Fruit fly (Drosophila melanogaster) whole organism, embryonic: Measurements from ENCODE around the gene Pfdn2.

Source experiments
- Ada2b ChIP-seq: fragments of 200-800 bp; sonication (Bioruptor generic); IDR thresholded peaks from 2 replicates; pipeline ENCODE4 v1.3.6; 2022; ENCODE audit warnings: missing biosample characterization, missing genetic modification characterization
- C15 ChIP-seq: fragments of 200-800 bp; sonication (Bioruptor generic); IDR thresholded peaks from 3 replicates; pipeline ENCODE4 v1.3.6; 2022; ENCODE audit warnings: missing biosample characterization, missing genetic modification characterization
- CG10147 ChIP-seq: fragments of 200-800 bp; sonication (Bioruptor generic); optimal IDR thresholded peaks from 2 replicates; lab custom pipeline; 2019; ENCODE audit warnings: missing biosample characterization, mild to moderate bottlenecking, missing genetic modification characterization, moderate library complexity
- CG10274 ChIP-seq: fragments of 200-800 bp; sonication (Bioruptor generic); optimal IDR thresholded peaks from 3 replicates; lab custom pipeline; 2017; ENCODE audit warnings: missing biosample characterization, mild to moderate bottlenecking, missing genetic modification characterization
- CG11398 ChIP-seq: fragments of 200-800 bp; sonication (Bioruptor generic); optimal IDR thresholded peaks from 2 replicates; lab custom pipeline; 2016; ENCODE audit warnings: missing biosample characterization, missing genetic modification characterization
- CG1233 ChIP-seq: fragments of 200-800 bp; sonication (Bioruptor generic); optimal IDR thresholded peaks from 4 replicates; lab custom pipeline; 2018; ENCODE audit warnings: missing biosample characterization, mild to moderate bottlenecking, missing genetic modification characterization
- CG14014 ChIP-seq: fragments of 200-800 bp; sonication (Bioruptor generic); IDR thresholded peaks from 2 replicates; pipeline ENCODE4 v1.3.6; 2022; ENCODE audit warnings: missing biosample characterization, missing genetic modification characterization
- CG14667 ChIP-seq: fragments of 200-800 bp; sonication (Bioruptor generic); IDR thresholded peaks from 2 replicates; pipeline ENCODE4 v1.3.6; 2022; ENCODE audit warnings: missing biosample characterization, missing genetic modification characterization
- CG16813 ChIP-seq: fragments of 200-800 bp; sonication (Bioruptor generic); IDR thresholded peaks from 3 replicates; pipeline ENCODE4 v1.3.6; 2022; ENCODE audit warnings: missing biosample characterization, missing genetic modification characterization; ENCODE audit not compliant: partially characterized antibody
- CG2712 ChIP-seq: fragments of 200-800 bp; optimal IDR thresholded peaks from 3 replicates; lab custom pipeline; 2019; ENCODE audit warnings: missing biosample characterization, mild to moderate bottlenecking, missing genetic modification characterization, moderate library complexity
- CG34376 ChIP-seq: fragments of 200-800 bp; sonication (Bioruptor generic); optimal IDR thresholded peaks from 2 replicates; lab custom pipeline; 2018; ENCODE audit warnings: missing biosample characterization, mild to moderate bottlenecking, missing genetic modification characterization
- CG4707 ChIP-seq: fragments of 200-800 bp; sonication (Bioruptor generic); optimal IDR thresholded peaks from 2 replicates; lab custom pipeline; 2018; ENCODE audit warnings: missing biosample characterization, mild to moderate bottlenecking, missing genetic modification characterization, moderate library complexity
- CG7357 ChIP-seq: fragments of 200-800 bp; sonication (Bioruptor generic); IDR thresholded peaks from 3 replicates; pipeline ENCODE4 v1.3.6; 2022; ENCODE audit warnings: missing biosample characterization, missing genetic modification characterization
- Dip3 ChIP-seq: fragments of 200-800 bp; sonication (Bioruptor generic); optimal IDR thresholded peaks from 3 replicates; lab custom pipeline; 2016; ENCODE audit warnings: missing biosample characterization, missing genetic modification characterization
- Drgx ChIP-seq: fragments of 200-800 bp; sonication (Bioruptor generic); IDR thresholded peaks from 2 replicates; pipeline ENCODE4 v1.3.6; 2022; ENCODE audit warnings: missing biosample characterization, missing genetic modification characterization
- Elba2 ChIP-seq: fragments of 200-800 bp; sonication (Bioruptor generic); optimal IDR thresholded peaks from 3 replicates; lab custom pipeline; 2016; ENCODE audit warnings: missing biosample characterization, missing genetic modification characterization
- H2.0 ChIP-seq: fragments of 200-800 bp; sonication (Bioruptor generic); IDR thresholded peaks from 2 replicates; pipeline ENCODE4 v1.3.6; 2022; ENCODE audit warnings: missing biosample characterization, missing genetic modification characterization
- Hand ChIP-seq: fragments of 200-800 bp; sonication (Bioruptor generic); optimal IDR thresholded peaks from 2 replicates; lab custom pipeline; 2017; ENCODE audit warnings: mild to moderate bottlenecking, missing biosample characterization, missing genetic modification reagents, missing genetic modification characterization
- Jarid2 ChIP-seq: fragments of 200-800 bp; sonication (Bioruptor generic); optimal IDR thresholded peaks from 3 replicates; lab custom pipeline; 2017; ENCODE audit warnings: mild to moderate bottlenecking, missing biosample characterization, missing genetic modification reagents, missing genetic modification characterization
- Rfx ChIP-seq: fragments of 200-800 bp; sonication (Bioruptor generic); IDR thresholded peaks from 2 replicates; pipeline ENCODE4 v1.3.6; 2022; ENCODE audit warnings: missing biosample characterization, missing genetic modification characterization
- Rx ChIP-seq: fragments of 200-800 bp; sonication (Bioruptor generic); IDR thresholded peaks from 2 replicates; pipeline ENCODE4 v1.3.6; 2022; ENCODE audit warnings: missing biosample characterization, missing genetic modification characterization
- ab ChIP-seq: fragments of 200-800 bp; sonication (Bioruptor generic); optimal IDR thresholded peaks from 2 replicates; lab custom pipeline; 2016; ENCODE audit warnings: missing biosample characterization, missing genetic modification characterization
- bab2 ChIP-seq: fragments of 200-800 bp; sonication (Bioruptor generic); optimal IDR thresholded peaks from 2 replicates; lab custom pipeline; 2016; ENCODE audit warnings: missing biosample characterization, missing genetic modification characterization
- chif ChIP-seq, 2 experiments: fragments of 200-800 bp; sonication (Bioruptor generic); optimal IDR thresholded peaks; 3 replicates each; lab custom pipeline; 2016; ENCODE audit warnings: missing biosample characterization in 2 of 2, missing genetic modification characterization in 2 of 2
- ewg ChIP-seq: fragments of 200-800 bp; sonication (Bioruptor generic); optimal IDR thresholded peaks from 3 replicates; lab custom pipeline; 2017; ENCODE audit warnings: mild to moderate bottlenecking, missing biosample characterization, missing genetic modification reagents, missing genetic modification characterization
- gfzf ChIP-seq: fragments of 200-800 bp; sonication (Bioruptor generic); optimal IDR thresholded peaks from 2 replicates; lab custom pipeline; 2016; ENCODE audit warnings: missing biosample characterization, mild to moderate bottlenecking, missing genetic modification characterization, moderate library complexity
- grn ChIP-seq: fragments of 200-800 bp; sonication (Bioruptor generic); optimal IDR thresholded peaks from 3 replicates; lab custom pipeline; 2017; ENCODE audit warnings: missing biosample characterization, missing genetic modification characterization
- gsb ChIP-seq: fragments of 200-800 bp; sonication (Bioruptor generic); IDR thresholded peaks from 2 replicates; pipeline ENCODE4 v1.3.6; 2022; ENCODE audit warnings: missing biosample characterization, missing genetic modification characterization
- hbn ChIP-seq: fragments of 200-800 bp; sonication (Bioruptor generic); IDR thresholded peaks from 2 replicates; pipeline ENCODE4 v1.3.6; 2022; ENCODE audit warnings: missing biosample characterization, missing genetic modification characterization; ENCODE audit not compliant: partially characterized antibody
- nerfin-2 ChIP-seq: fragments of 200-800 bp; sonication (Bioruptor generic); IDR thresholded peaks from 2 replicates; pipeline ENCODE4 v1.3.6; 2022; ENCODE audit warnings: missing biosample characterization, missing genetic modification characterization; ENCODE audit not compliant: partially characterized antibody
- pb ChIP-seq: fragments of 200-800 bp; sonication (Bioruptor generic); optimal IDR thresholded peaks from 3 replicates; lab custom pipeline; 2016; ENCODE audit warnings: missing biosample characterization, missing genetic modification characterization
- schlank ChIP-seq: fragments of 200-800 bp; sonication (Bioruptor generic); optimal IDR thresholded peaks from 2 replicates; lab custom pipeline; 2018; ENCODE audit warnings: missing biosample characterization, mild to moderate bottlenecking, missing genetic modification characterization
- sima ChIP-seq: fragments of 200-800 bp; sonication (Bioruptor generic); optimal IDR thresholded peaks from 2 replicates; lab custom pipeline; 2016; ENCODE audit warnings: missing biosample characterization, missing genetic modification characterization
- stwl ChIP-seq: fragments of 200-800 bp; sonication (Bioruptor generic); optimal IDR thresholded peaks from 3 replicates; lab custom pipeline; 2018; ENCODE audit warnings: missing biosample characterization, mild to moderate bottlenecking, missing genetic modification characterization, moderate library complexity
- tap ChIP-seq: fragments of 200-800 bp; optimal IDR thresholded peaks from 3 replicates; lab custom pipeline; 2019; ENCODE audit warnings: missing biosample characterization, mild to moderate bottlenecking, missing genetic modification characterization, moderate library complexity
- tio ChIP-seq: fragments of 200-800 bp; sonication (Bioruptor generic); optimal IDR thresholded peaks from 2 replicates; lab custom pipeline; 2017; ENCODE audit warnings: missing biosample characterization, missing genetic modification characterization, inconsistent platforms
- tll ChIP-seq, 2 experiments: fragments of 200-800 bp in 1 of 2; fragments of >200 bp in 1 of 2; sonication (Bioruptor generic) in 1 of 2; optimal IDR thresholded peaks; 2 replicates each; lab custom pipeline; 2017 to 2019; ENCODE audit warnings: missing biosample characterization in 2 of 2, missing genetic modification characterization in 2 of 2, mild to moderate bottlenecking in 1 of 2, moderate library complexity in 1 of 2
- tup ChIP-seq: fragments of 200-800 bp; sonication (Bioruptor generic); optimal IDR thresholded peaks from 2 replicates; lab custom pipeline; 2016; ENCODE audit warnings: missing biosample characterization, mild to moderate bottlenecking, missing genetic modification characterization, moderate library complexity

Pfdn2 gene

DNA sequence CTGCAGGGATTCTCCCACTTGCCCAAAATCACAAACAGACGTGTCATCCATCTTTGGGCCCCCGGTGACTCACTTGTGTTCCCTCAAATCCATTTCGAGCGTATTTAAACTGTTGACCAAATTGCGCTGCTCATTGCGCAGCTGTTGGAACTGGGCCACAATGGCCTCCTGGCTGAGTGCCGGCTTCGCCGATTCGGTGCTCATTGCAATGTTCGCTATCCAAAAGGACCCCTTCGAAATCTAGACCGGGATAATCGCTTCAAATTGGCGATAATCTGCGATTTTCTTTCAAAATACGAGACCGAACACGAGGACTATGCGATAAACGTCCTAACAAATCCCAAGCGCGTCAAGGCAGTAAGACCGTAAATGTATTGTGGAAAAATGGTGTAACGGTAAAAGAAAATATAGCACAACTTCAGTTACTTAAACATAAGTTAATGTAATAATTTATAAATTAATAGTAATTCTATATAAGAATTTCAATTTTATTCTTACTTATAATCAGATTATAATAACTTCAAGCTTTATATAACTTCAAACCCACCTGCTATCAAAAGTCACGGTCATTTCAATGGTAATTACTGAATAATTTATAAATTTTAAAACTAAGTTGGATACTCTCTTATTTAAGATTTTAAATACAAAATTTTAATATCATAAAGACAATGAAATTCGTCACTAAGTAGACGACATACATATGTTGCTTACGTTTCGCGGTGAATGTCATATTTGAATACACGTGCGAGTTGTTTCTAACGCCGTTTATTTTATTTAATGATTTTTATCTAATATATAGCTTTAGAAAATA lies at the start of gene Pfdn2, which contains the start of gene Noc1 (continued):
- TF ChIP-seq Rfx (peak; percentile 70), gfzf (peak; percentile 69), nerfin-2 (GFP tag; lab: Robert Waterston, UW) (no peak), CG7357 (GFP tag; lab: Robert Waterston, UW) (peak; percentile 49; the same call in 1 of the 3 replicates), stwl (tag; lab: Kevin White, UChicago) (no peak), tio (GFP tag; lab: Kevin White, UChicago) (no peak), CG10147 (no peak), Rx (GFP tag; lab: Robert Waterston, UW) (no peak), C15 (GFP tag; lab: Robert Waterston, UW) (0 out of 3 replicates have a peak, but pooled peaks have one; percentile 18), tll (GFP tag; optimal IDR thresholded peaks at IDR 0.05; lab: Kevin White, UChicago) (no peak), grn (no peak), CG2712 (tag; lab: Kevin White, UChicago) (peak; percentile 78), tup (no peak), CG11398 (no peak), H2.0 (no peak), schlank (tag; lab: Kevin White, UChicago) (no peak), Drgx (GFP tag; lab: Robert Waterston, UW) (no peak), Elba2 (GFP tag; lab: Kevin White, UChicago) (no peak), Dip3 (GFP tag; lab: Kevin White, UChicago) (no peak), pb (GFP tag; lab: Kevin White, UChicago) (no peak), tap (tag; lab: Kevin White, UChicago) (no peak), ewg (peak; percentile 53), CG10274 (GFP tag; lab: Kevin White, UChicago) (no peak), CG16813 (GFP tag; lab: Robert Waterston, UW) (no peak), sima (GFP tag; lab: Kevin White, UChicago) (no peak), gsb (GFP tag; lab: Robert Waterston, UW) (no peak), chif (GFP tag; optimal IDR thresholded peaks at IDR 0.05; lab: Kevin White, UChicago) (no peak), Hand (GFP tag; lab: Kevin White, UChicago) (no peak), Jarid2 (no peak), CG14667 (peak; percentile 12; the same call in 1 of the 2 replicates), CG4707 (GFP tag; lab: Kevin White, UChicago) (no peak), bab2 (GFP tag; lab: Kevin White, UChicago) (no peak), CG14014 (GFP tag; lab: Robert Waterston, UW) (peak; percentile 43; the same call in 1 of the 2 replicates), hbn (0 out of 2 replicates have a peak, but pooled peaks have one; percentile 30), CG34376 (GFP tag; lab: Kevin White, UChicago) (no peak), CG1233 (GFP tag; lab: Kevin White, UChicago) (no peak), ab (GFP tag; lab: Kevin White, UChicago) (no peak), Ada2b (GFP tag; lab: Robert Waterston, UW) (peak; percentile 53; the same call in 1 of the 2 replicates)
